Worm (Caenorhabditis elegans) whole organism, midembryonic: ENCODE data around the gene K03B8.14.

Experiments used
- T22C8.4 ChIP-seq: fragments of 200-800 bp; sonication (Bioruptor generic); IDR thresholded peaks from 2 replicates; pipeline ENCODE4 v1.3.6; 2022; ENCODE audit warnings: missing genetic modification characterization, missing compliant biosample characterization
- cog-1 ChIP-seq: sonication (generic microtip); optimal IDR thresholded peaks from 2 replicates; lab custom pipeline; 2016; ENCODE audit warnings: missing genetic modification characterization, missing compliant biosample characterization
- flt-1 ChIP-seq: fragments of 200-800 bp; sonication (Bioruptor generic); IDR thresholded peaks from 2 replicates; pipeline ENCODE4 v1.3.6; 2022; ENCODE audit warnings: missing genetic modification characterization, missing compliant biosample characterization
- klf-2 ChIP-seq: fragments of 200-800 bp; sonication (Bioruptor generic); conservative IDR thresholded peaks from 2 replicates; pipeline ENCODE4 v1.3.6; 2022; ENCODE audit warnings: missing genetic modification reagents, missing genetic modification characterization, missing compliant biosample characterization
- med-1 ChIP-seq: sonication (generic microtip); optimal IDR thresholded peaks from 2 replicates; lab custom pipeline; 2017; ENCODE audit warnings: missing genetic modification characterization, mild to moderate bottlenecking, missing compliant biosample characterization, antibody characterized with exemption, missing genetic modification reagents; ENCODE audit not compliant: insufficient read depth
- ref-1 ChIP-seq: fragments of 200-800 bp; sonication (Bioruptor generic); conservative IDR thresholded peaks from 2 replicates; pipeline ENCODE4 v1.3.6; 2022; ENCODE audit warnings: missing genetic modification reagents, missing genetic modification characterization, missing compliant biosample characterization
- tab-1 ChIP-seq: fragments of 200-800 bp; sonication (Bioruptor generic); IDR thresholded peaks from 2 replicates; pipeline ENCODE4 v1.3.6; 2022; ENCODE audit warnings: missing genetic modification characterization, missing compliant biosample characterization
- ztf-23 ChIP-seq: fragments of 200-800 bp; sonication (Bioruptor generic); IDR thresholded peaks from 2 replicates; pipeline ENCODE4 v1.3.6; 2022; ENCODE audit warnings: missing genetic modification reagents, missing genetic modification characterization, missing compliant biosample characterization
- ztf-29 ChIP-seq: fragments of 200-800 bp; sonication (Bioruptor generic); IDR thresholded peaks from 2 replicates; pipeline ENCODE4 v1.3.6; 2022; ENCODE audit warnings: missing genetic modification reagents, missing genetic modification characterization, missing compliant biosample characterization

K03B8.14 gene

DNA sequence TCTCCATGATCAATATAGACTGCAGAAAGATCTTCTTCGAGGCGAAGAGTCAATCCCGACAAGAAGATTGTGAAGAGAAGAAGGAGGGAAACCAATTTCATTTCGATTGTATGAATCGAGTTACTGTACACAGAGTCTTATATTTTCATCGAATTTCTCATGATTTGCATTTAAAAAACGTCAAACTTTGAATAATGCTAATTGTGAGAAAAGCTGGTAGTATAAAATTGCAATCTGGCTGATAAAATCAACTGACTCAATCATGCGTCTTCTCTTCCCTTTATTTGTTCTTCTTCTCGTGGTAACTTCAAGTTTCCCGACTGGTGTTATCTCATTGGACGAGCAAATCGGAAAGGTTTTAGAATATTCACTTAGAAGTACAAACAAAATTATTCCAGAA, at the start of gene K03B8.14, which contains the start of gene K03B8.11:
K03B8.14 (plus strand) TSS at position 110 of the 400 bp plus-strand sequence.
K03B8.11 (minus strand) TSS at position 101 of the 400 bp plus-strand sequence.
- TF ChIP-seq tab-1, result no peak
- no peak for TF ChIP-seq T22C8.4 (GFP tag; lab: Robert Waterston, UW)
- TF ChIP-seq klf-2 (GFP tag; lab: Robert Waterston, UW), result no peak

DNA sequence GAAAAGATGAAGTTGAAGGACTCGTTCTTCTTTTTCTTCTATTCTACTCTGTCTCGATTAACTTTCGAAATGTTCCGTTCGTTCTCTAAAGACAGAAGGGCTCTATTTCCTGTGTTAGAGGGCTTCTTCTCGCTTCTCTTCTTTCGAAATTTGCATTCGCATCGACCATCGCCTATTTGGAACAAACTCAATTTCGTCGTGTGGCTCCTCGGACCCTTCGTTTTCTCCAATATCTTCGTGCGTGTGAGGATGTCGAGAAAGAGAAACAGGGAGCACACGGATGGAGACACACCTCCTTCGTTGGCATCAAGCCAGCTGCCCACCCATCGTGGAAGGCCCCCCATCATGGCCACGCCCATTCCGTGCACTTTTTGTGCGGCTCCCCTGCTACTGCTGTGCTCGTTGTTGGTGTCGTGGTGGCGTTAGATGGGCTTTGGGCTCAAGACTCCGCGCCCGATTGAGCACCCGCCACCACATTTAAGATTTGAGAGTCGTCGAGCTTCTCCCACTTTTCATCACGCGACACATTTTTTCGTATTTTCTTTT, 49.1 kb upstream of the K03B8.14 start:
- TF ChIP-seq ztf-29 (no peak), ref-1 (GFP tag; lab: Robert Waterston, UW) (no peak), flt-1 (no peak), med-1 (GFP tag; lab: Kevin White, UChicago) (no peak), klf-2 (GFP tag; lab: Robert Waterston, UW) (peak; percentile 62; the same call in 1 of the 2 replicates), ztf-23 (GFP tag; lab: Robert Waterston, UW) (no peak), cog-1 (tag; lab: Kevin White, UChicago) (no peak)

DNA sequence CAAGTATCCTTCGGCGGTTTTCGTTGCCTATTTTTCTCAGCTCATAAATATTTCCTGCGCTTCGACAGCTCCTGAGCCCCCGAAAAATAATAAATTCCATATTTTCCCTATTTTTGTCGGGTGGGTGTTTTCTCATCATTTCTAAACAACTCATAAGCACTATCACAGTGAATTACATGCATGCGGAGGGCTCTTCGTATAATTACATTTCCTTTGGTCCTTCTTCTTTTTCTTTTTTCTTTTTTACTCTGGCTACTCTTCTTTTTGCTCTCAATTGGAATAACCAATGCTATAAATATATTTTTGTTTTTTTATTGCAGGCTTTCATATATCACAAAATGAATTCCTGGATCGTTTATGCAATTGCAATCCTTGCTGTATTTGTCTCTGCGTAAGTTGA, 48.4 kb upstream of the K03B8.14 start, which contains the start of gene T02E9.5:
T02E9.5 (plus strand) TSS at position 321 of the 400 bp plus-strand sequence.
- no peak for TF ChIP-seq T22C8.4 (GFP tag; lab: Robert Waterston, UW)
- no peak for TF ChIP-seq tab-1
- no peak for TF ChIP-seq cog-1 (tag; lab: Kevin White, UChicago)
- no peak for TF ChIP-seq flt-1
- TF ChIP-seq klf-2 (GFP tag; lab: Robert Waterston, UW), result no peak

DNA sequence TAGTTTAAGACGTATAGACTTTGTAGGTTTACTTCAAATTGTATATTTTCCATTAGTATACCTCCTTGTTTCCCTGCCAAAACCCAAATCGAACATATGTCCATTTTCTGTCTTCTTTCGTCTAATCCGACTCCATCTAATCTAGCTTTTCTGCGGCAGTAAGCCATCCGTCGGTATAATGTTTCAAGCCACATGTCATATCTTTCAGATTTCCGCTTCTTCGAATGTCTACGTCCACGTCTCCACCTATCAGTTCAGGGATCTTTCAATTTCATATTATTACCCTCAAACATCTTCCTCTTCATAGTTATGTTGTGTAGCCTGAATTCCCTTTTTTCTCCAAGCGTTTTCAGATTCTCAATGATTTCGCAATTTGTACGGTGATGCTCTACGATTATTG, 46.2 kb upstream of the K03B8.14 start:
- TF ChIP-seq T22C8.4 (GFP tag; lab: Robert Waterston, UW) (no peak), flt-1 (no peak), ref-1 (GFP tag; lab: Robert Waterston, UW) (no peak), cog-1 (tag; lab: Kevin White, UChicago) (no peak), tab-1 (no peak), med-1 (GFP tag; lab: Kevin White, UChicago) (no peak), ztf-23 (GFP tag; lab: Robert Waterston, UW) (no peak), klf-2 (GFP tag; lab: Robert Waterston, UW) (no peak), ztf-29 (no peak)

DNA sequence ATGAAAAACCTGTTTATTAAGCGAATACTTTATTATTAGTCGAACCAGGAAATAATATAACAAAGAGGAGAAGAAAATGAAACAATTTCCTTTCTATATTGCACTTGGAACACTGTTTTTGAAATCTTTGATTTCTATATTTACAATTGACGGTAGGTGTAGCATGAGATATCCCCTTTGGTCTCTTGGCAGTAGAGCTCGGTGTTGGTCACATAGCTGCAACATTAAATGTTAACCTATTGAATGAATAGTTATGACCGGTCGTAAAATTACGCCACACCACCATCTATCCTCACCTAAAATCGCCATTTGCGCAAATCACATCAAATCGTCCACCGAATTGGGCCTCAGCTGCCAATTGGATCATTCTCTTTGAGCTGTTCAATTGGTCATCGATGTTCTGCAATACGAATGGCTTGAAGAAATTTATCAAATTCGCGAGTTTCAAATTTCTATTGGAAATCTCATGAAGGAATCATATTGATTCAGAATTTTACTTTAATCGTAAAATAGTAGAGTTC, 45.4 kb upstream of the K03B8.14 start:
- TF ChIP-seq flt-1 (peak; percentile 53; the same call in 1 of the 2 replicates), klf-2 (GFP tag; lab: Robert Waterston, UW) (no peak)

DNA sequence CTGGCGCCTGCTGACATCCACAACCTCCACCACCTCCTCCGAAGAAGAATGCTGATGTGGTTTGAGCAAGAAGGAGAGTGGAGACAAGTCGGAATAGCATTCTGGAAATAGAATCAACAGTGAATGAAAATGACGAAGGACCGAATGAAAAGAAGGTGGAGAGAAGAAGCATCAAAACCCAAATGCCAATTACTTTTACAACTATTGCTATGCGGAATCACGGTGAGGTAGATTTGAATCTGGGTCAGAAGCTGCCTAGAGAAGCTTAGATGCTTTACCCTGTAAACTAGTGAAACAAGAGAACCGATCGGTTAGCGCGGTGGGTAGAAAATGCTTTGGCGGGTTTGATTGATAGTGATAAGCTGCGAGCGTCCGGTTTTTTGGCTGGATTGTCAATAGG, 43.4 kb upstream of the K03B8.14 start, which contains the start of gene grl-7:
grl-7 (minus strand) TSS at position 101 of the 400 bp plus-strand sequence.
- TF ChIP-seq ref-1 (GFP tag; lab: Robert Waterston, UW) (no peak), ztf-23 (GFP tag; lab: Robert Waterston, UW) (no peak), tab-1 (no peak), flt-1 (no peak), klf-2 (GFP tag; lab: Robert Waterston, UW) (no peak), ztf-29 (no peak), med-1 (GFP tag; lab: Kevin White, UChicago) (no peak), cog-1 (tag; lab: Kevin White, UChicago) (no peak), T22C8.4 (GFP tag; lab: Robert Waterston, UW) (no peak)

DNA sequence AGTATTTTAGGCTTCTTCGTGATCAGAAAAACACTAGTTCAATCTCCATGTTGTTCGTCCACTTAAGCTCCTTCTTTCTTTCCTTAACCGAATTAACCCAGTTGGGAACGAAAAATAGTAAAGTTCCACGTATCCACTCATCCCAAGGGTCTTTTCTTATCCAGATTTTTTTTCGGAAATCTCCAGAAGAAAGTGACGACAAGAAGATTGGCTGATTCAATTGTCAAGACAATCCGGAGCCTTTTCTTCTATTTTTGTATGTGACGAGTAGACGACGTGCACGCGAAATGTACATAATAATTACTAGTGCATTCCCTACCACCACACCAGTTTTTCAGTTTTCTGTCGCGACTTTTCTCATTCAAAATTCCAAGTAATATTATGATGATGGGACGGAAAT, 39.0 kb upstream of the K03B8.14 start:
- TF ChIP-seq flt-1 (no peak), ref-1 (GFP tag; lab: Robert Waterston, UW) (no peak), klf-2 (GFP tag; lab: Robert Waterston, UW) (no peak), T22C8.4 (GFP tag; lab: Robert Waterston, UW) (no peak), ztf-23 (GFP tag; lab: Robert Waterston, UW) (no peak), ztf-29 (no peak), cog-1 (tag; lab: Kevin White, UChicago) (no peak), tab-1 (no peak), med-1 (GFP tag; lab: Kevin White, UChicago) (no peak)

DNA sequence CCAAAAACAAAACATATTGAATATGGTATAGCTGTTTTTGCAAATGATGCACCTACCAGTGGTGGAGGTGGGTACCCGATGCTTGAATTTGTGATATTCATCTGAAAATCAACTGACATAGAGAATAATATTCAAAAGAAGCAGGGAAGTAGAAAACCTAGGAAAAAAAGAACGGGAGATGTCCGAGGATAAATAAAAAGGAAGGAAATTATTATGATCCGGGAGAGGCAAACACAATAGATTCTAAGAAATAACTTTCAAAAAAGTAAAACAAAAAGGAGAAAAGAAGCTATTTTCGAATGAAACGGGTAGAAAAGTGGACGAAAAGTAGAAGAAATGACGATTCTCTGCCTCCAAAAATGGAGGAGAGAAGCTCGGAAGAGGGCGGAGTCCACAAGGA, 37.4 kb upstream of the K03B8.14 start, which contains the start of gene npr-25:
npr-25 (minus strand) TSS at position 101 of the 400 bp plus-strand sequence.
- no peak for TF ChIP-seq ztf-29
- no peak for TF ChIP-seq flt-1
- TF ChIP-seq cog-1 (tag; lab: Kevin White, UChicago), result no peak
- TF ChIP-seq tab-1, result no peak
- no peak for TF ChIP-seq ref-1 (GFP tag; lab: Robert Waterston, UW)
- TF ChIP-seq klf-2 (GFP tag; lab: Robert Waterston, UW), result no peak
- no peak for TF ChIP-seq T22C8.4 (GFP tag; lab: Robert Waterston, UW)
- TF ChIP-seq ztf-23 (GFP tag; lab: Robert Waterston, UW), result no peak
- no peak for TF ChIP-seq med-1 (GFP tag; lab: Kevin White, UChicago)

DNA sequence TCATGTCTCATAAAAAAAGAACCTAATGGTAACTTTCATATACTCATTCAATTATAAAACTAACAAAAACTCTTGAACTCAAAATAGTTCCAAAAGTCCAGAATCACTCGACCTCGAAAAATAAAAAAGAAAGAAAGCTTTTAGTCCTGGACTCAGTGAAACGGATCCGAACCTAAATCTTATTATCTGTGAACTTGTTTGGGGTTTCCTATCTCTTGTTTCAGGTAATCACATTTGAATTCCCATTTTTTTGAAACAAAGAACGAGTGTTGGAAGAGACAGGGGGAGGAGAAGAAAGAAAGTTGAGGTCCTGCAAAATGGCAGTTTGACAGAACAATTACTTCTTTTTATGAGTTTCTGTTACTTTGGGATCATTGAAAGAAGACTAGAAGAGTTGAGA, 36.0 kb upstream of the K03B8.14 start:
- no peak for TF ChIP-seq cog-1 (tag; lab: Kevin White, UChicago)
- no peak for TF ChIP-seq flt-1
- no peak for TF ChIP-seq ztf-23 (GFP tag; lab: Robert Waterston, UW)
- no peak for TF ChIP-seq ref-1 (GFP tag; lab: Robert Waterston, UW)
- no peak for TF ChIP-seq T22C8.4 (GFP tag; lab: Robert Waterston, UW)
- no peak for TF ChIP-seq klf-2 (GFP tag; lab: Robert Waterston, UW)
- TF ChIP-seq med-1 (GFP tag; lab: Kevin White, UChicago), result no peak

DNA sequence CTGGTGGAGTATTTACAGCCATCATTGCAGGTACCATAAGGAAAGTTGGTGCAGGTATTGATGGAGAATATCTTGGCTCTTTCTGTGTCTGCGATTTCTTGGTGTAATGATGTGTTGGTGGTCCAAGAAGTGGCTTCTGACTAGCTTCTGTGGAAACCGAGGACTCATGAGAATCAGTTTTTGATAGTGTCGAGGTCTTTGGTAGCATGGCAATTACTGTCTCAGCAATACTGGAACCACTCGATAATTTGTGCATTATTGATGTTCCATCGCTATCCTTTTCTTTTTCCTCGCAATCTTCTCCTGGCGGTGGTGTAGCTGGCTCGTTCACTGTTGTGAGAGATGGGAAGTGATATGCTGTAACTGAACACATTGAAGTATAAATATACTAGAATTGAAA, 26.7 kb upstream of the K03B8.14 start:
- TF ChIP-seq med-1 (GFP tag; lab: Kevin White, UChicago) (no peak), flt-1 (no peak), ref-1 (GFP tag; lab: Robert Waterston, UW) (no peak), ztf-23 (GFP tag; lab: Robert Waterston, UW) (no peak), T22C8.4 (GFP tag; lab: Robert Waterston, UW) (no peak), klf-2 (GFP tag; lab: Robert Waterston, UW) (no peak), cog-1 (tag; lab: Kevin White, UChicago) (no peak), ztf-29 (no peak), tab-1 (no peak)
